Fruit fly (Drosophila melanogaster) whole organism, embryonic: ENCODE results near the gene Pop4.

Experiments used
- Asciz ChIP-seq: fragments of 200-800 bp; sonication (Bioruptor generic); optimal IDR thresholded peaks from 2 replicates; lab custom pipeline; 2017; ENCODE audit warnings: missing biosample characterization, mild to moderate bottlenecking, missing genetic modification characterization, missing genetic modification reagents
- B-H2 ChIP-seq: fragments of 200-800 bp; sonication (Bioruptor generic); optimal IDR thresholded peaks from 2 replicates; lab custom pipeline; 2018; ENCODE audit warnings: missing biosample characterization, mild to moderate bottlenecking, missing genetic modification characterization
- Bgb ChIP-seq: fragments of 200-800 bp; sonication (Bioruptor generic); IDR thresholded peaks from 2 replicates; pipeline ENCODE4 v1.3.6; 2022; ENCODE audit warnings: missing biosample characterization, missing genetic modification characterization; ENCODE audit not compliant: partially characterized antibody
- CG10147 ChIP-seq: fragments of 200-800 bp; sonication (Bioruptor generic); optimal IDR thresholded peaks from 2 replicates; lab custom pipeline; 2019; ENCODE audit warnings: missing biosample characterization, mild to moderate bottlenecking, missing genetic modification characterization, moderate library complexity
- CG1024 ChIP-seq: fragments of 200-800 bp; sonication (Bioruptor generic); IDR thresholded peaks from 2 replicates; pipeline ENCODE4 v1.3.6; 2022; ENCODE audit warnings: missing biosample characterization, missing genetic modification characterization
- CG11247 ChIP-seq: fragments of 200-800 bp; sonication (Bioruptor generic); IDR thresholded peaks from 2 replicates; pipeline ENCODE4 v1.3.6; 2022; ENCODE audit warnings: missing biosample characterization, missing genetic modification characterization
- CG11723 ChIP-seq: fragments of 200-800 bp; sonication (Bioruptor generic); optimal IDR thresholded peaks from 2 replicates; lab custom pipeline; 2017; ENCODE audit warnings: missing biosample characterization, mild to moderate bottlenecking, missing genetic modification characterization
- CG12236 ChIP-seq: fragments of 200-800 bp; sonication (Bioruptor generic); optimal IDR thresholded peaks from 2 replicates; lab custom pipeline; 2016; ENCODE audit warnings: missing biosample characterization, missing genetic modification characterization
- CG13287 ChIP-seq: fragments of 200-800 bp; sonication (Bioruptor generic); IDR thresholded peaks from 2 replicates; pipeline ENCODE4 v1.3.6; 2022; ENCODE audit warnings: missing biosample characterization, missing genetic modification characterization; ENCODE audit not compliant: partially characterized antibody
- CG15011 ChIP-seq: fragments of 200-800 bp; sonication (Bioruptor generic); optimal IDR thresholded peaks from 3 replicates; lab custom pipeline; 2018; ENCODE audit warnings: missing biosample characterization, mild to moderate bottlenecking, missing genetic modification characterization
- CG15269 ChIP-seq: fragments of 200-800 bp; sonication (Bioruptor generic); optimal IDR thresholded peaks from 2 replicates; lab custom pipeline; 2018; ENCODE audit warnings: missing biosample characterization, mild to moderate bottlenecking, missing genetic modification characterization, moderate library complexity
- CG17829 ChIP-seq: fragments of 200-800 bp; optimal IDR thresholded peaks from 2 replicates; lab custom pipeline; 2019; ENCODE audit warnings: missing biosample characterization, mild to moderate bottlenecking, missing genetic modification characterization, moderate library complexity
- CG18619 ChIP-seq: fragments of 200-800 bp; sonication (Bioruptor generic); optimal IDR thresholded peaks from 3 replicates; lab custom pipeline; 2017; ENCODE audit warnings: missing biosample characterization, mild to moderate bottlenecking, missing genetic modification characterization
- CG2116 ChIP-seq: fragments of 200-800 bp; sonication (Bioruptor generic); optimal IDR thresholded peaks from 3 replicates; lab custom pipeline; 2018; ENCODE audit warnings: missing biosample characterization, mild to moderate bottlenecking, missing genetic modification characterization
- CG2202 ChIP-seq: fragments of 200-800 bp; sonication (Bioruptor generic); optimal IDR thresholded peaks from 2 replicates; lab custom pipeline; 2018; ENCODE audit warnings: missing biosample characterization, mild to moderate bottlenecking, missing genetic modification characterization
- CG3847 ChIP-seq: fragments of 200-800 bp; sonication (Bioruptor generic); IDR thresholded peaks from 2 replicates; pipeline ENCODE4 v1.3.6; 2022; ENCODE audit warnings: missing biosample characterization, missing genetic modification characterization
- CG6689 ChIP-seq: fragments of 200-800 bp; sonication (Bioruptor generic); IDR thresholded peaks from 2 replicates; pipeline ENCODE4 v1.3.6; 2022; ENCODE audit warnings: missing biosample characterization, missing genetic modification characterization
- CG6765 ChIP-seq: fragments of 200-800 bp; sonication (Bioruptor generic); optimal IDR thresholded peaks from 3 replicates; lab custom pipeline; 2017; ENCODE audit warnings: missing biosample characterization, mild to moderate bottlenecking, missing genetic modification characterization
- CG6854 ChIP-seq: fragments of 200-800 bp; sonication (Bioruptor generic); optimal IDR thresholded peaks from 3 replicates; lab custom pipeline; 2017; ENCODE audit warnings: missing biosample characterization, mild to moderate bottlenecking, missing genetic modification characterization
- CG7745 ChIP-seq: fragments of 200-800 bp; sonication (Bioruptor generic); optimal IDR thresholded peaks from 2 replicates; lab custom pipeline; 2018; ENCODE audit warnings: missing biosample characterization, mild to moderate bottlenecking, missing genetic modification characterization, moderate library complexity
- CG7839 ChIP-seq: fragments of 200-800 bp; sonication (Bioruptor generic); optimal IDR thresholded peaks from 3 replicates; lab custom pipeline; 2018; ENCODE audit warnings: missing biosample characterization, mild to moderate bottlenecking, missing genetic modification characterization, moderate library complexity
- CG7987 ChIP-seq: fragments of 200-800 bp; sonication (Bioruptor generic); optimal IDR thresholded peaks from 2 replicates; lab custom pipeline; 2018; ENCODE audit warnings: missing biosample characterization, mild to moderate bottlenecking, missing genetic modification characterization, moderate library complexity
- CG8944 ChIP-seq: fragments of 200-800 bp; sonication (Bioruptor generic); optimal IDR thresholded peaks from 3 replicates; lab custom pipeline; 2016; ENCODE audit warnings: missing biosample characterization, missing genetic modification characterization
- CrebB ChIP-seq: fragments of 200-800 bp; sonication (Bioruptor generic); optimal IDR thresholded peaks from 3 replicates; lab custom pipeline; 2018; ENCODE audit warnings: missing biosample characterization, mild to moderate bottlenecking, missing genetic modification characterization
- D19B ChIP-seq: fragments of 200-800 bp; sonication (Bioruptor generic); optimal IDR thresholded peaks from 2 replicates; lab custom pipeline; 2017; ENCODE audit warnings: missing biosample characterization, mild to moderate bottlenecking, missing genetic modification characterization
- H15 ChIP-seq: fragments of 200-800 bp; sonication (Bioruptor generic); IDR thresholded peaks from 3 replicates; pipeline ENCODE4 v1.3.6; 2022; ENCODE audit warnings: missing biosample characterization, missing genetic modification characterization
- Lim3 ChIP-seq: fragments of 200-800 bp; sonication (Bioruptor generic); IDR thresholded peaks from 2 replicates; pipeline ENCODE4 v1.3.6; 2022; ENCODE audit warnings: missing biosample characterization, missing genetic modification characterization
- MESR4 ChIP-seq: fragments of 200-800 bp; sonication (Bioruptor generic); optimal IDR thresholded peaks from 2 replicates; lab custom pipeline; 2018; ENCODE audit warnings: missing biosample characterization, mild to moderate bottlenecking, missing genetic modification characterization, moderate library complexity
- NC2β ChIP-seq: fragments of 200-800 bp; sonication (Bioruptor generic); optimal IDR thresholded peaks from 2 replicates; lab custom pipeline; 2016; ENCODE audit warnings: missing biosample characterization, missing genetic modification characterization
- Rfx ChIP-seq: fragments of 200-800 bp; sonication (Bioruptor generic); IDR thresholded peaks from 2 replicates; pipeline ENCODE4 v1.3.6; 2022; ENCODE audit warnings: missing biosample characterization, missing genetic modification characterization
- Sin3A ChIP-seq: fragments of >200 bp; optimal IDR thresholded peaks from 2 replicates; lab custom pipeline; 2018
- aop ChIP-seq: fragments of 200-800 bp; sonication (Bioruptor generic); IDR thresholded peaks from 2 replicates; pipeline ENCODE4 v1.3.6; 2022; ENCODE audit warnings: missing biosample characterization, missing genetic modification characterization
- bbx ChIP-seq: fragments of 200-800 bp; sonication (Bioruptor generic); IDR thresholded peaks from 2 replicates; pipeline ENCODE4 v1.3.6; 2022; ENCODE audit warnings: missing biosample characterization, missing genetic modification characterization; ENCODE audit not compliant: partially characterized antibody
- btn ChIP-seq: fragments of 200-800 bp; sonication (Bioruptor generic); optimal IDR thresholded peaks from 2 replicates; lab custom pipeline; 2016; ENCODE audit warnings: missing biosample characterization, missing genetic modification characterization
- dati ChIP-seq: fragments of 200-800 bp; sonication (Bioruptor generic); IDR thresholded peaks from 2 replicates; pipeline ENCODE4 v1.3.6; 2022; ENCODE audit warnings: missing biosample characterization, missing genetic modification characterization
- dmrt99B ChIP-seq: fragments of 200-800 bp; sonication (Bioruptor generic); optimal IDR thresholded peaks from 2 replicates; lab custom pipeline; 2018; ENCODE audit warnings: missing biosample characterization, mild to moderate bottlenecking, missing genetic modification characterization, moderate library complexity
- fd102C ChIP-seq: fragments of 200-800 bp; sonication (Bioruptor generic); optimal IDR thresholded peaks from 2 replicates; lab custom pipeline; 2018; ENCODE audit warnings: missing biosample characterization, mild to moderate bottlenecking, missing genetic modification characterization, moderate library complexity
- fd64A ChIP-seq: fragments of 200-800 bp; sonication (Bioruptor generic); optimal IDR thresholded peaks from 3 replicates; lab custom pipeline; 2018; ENCODE audit warnings: missing biosample characterization, mild to moderate bottlenecking, missing genetic modification characterization
- fd96Cb ChIP-seq: fragments of 200-800 bp; sonication (Bioruptor generic); optimal IDR thresholded peaks from 2 replicates; lab custom pipeline; 2018; ENCODE audit warnings: missing biosample characterization, mild to moderate bottlenecking, missing genetic modification characterization, moderate library complexity
- gcm ChIP-seq: fragments of 200-800 bp; sonication (Bioruptor generic); optimal IDR thresholded peaks from 2 replicates; lab custom pipeline; 2019; ENCODE audit warnings: missing biosample characterization, mild to moderate bottlenecking, missing genetic modification characterization, moderate library complexity
- grn ChIP-seq: fragments of 200-800 bp; sonication (Bioruptor generic); optimal IDR thresholded peaks from 3 replicates; lab custom pipeline; 2017; ENCODE audit warnings: missing biosample characterization, missing genetic modification characterization
- jing ChIP-seq: fragments of 200-800 bp; sonication (Bioruptor generic); optimal IDR thresholded peaks from 2 replicates; lab custom pipeline; 2018; ENCODE audit warnings: missing biosample characterization, mild to moderate bottlenecking, missing genetic modification characterization
- kah ChIP-seq: fragments of 200-800 bp; sonication (Bioruptor generic); optimal IDR thresholded peaks from 2 replicates; lab custom pipeline; 2018; ENCODE audit warnings: missing biosample characterization, mild to moderate bottlenecking, missing genetic modification characterization
- pnt ChIP-seq: fragments of 200-800 bp; sonication (Bioruptor generic); optimal IDR thresholded peaks from 3 replicates; lab custom pipeline; 2016; ENCODE audit warnings: missing biosample characterization, missing genetic modification characterization
- pzg ChIP-seq: fragments of 200-800 bp; sonication (Bioruptor generic); optimal IDR thresholded peaks from 3 replicates; lab custom pipeline; 2018; ENCODE audit warnings: missing biosample characterization, mild to moderate bottlenecking, missing genetic modification characterization, moderate library complexity
- seq ChIP-seq: fragments of 200-800 bp; sonication (Bioruptor generic); IDR thresholded peaks from 2 replicates; pipeline ENCODE4 v1.3.6; 2022; ENCODE audit warnings: missing biosample characterization, missing genetic modification characterization
- shn ChIP-seq: fragments of 200-800 bp; sonication (Bioruptor generic); optimal IDR thresholded peaks from 3 replicates; lab custom pipeline; 2016; ENCODE audit warnings: missing biosample characterization, missing genetic modification characterization
- stc ChIP-seq: fragments of 200-800 bp; sonication (Bioruptor generic); IDR thresholded peaks from 2 replicates; pipeline ENCODE4 v1.3.6; 2022; ENCODE audit warnings: missing biosample characterization, missing genetic modification characterization
- unpg ChIP-seq: fragments of 200-800 bp; sonication (Bioruptor generic); optimal IDR thresholded peaks from 3 replicates; lab custom pipeline; 2018; ENCODE audit warnings: missing biosample characterization, mild to moderate bottlenecking, missing genetic modification characterization, moderate library complexity
- vnd ChIP-seq: fragments of 200-800 bp; sonication (Bioruptor generic); IDR thresholded peaks from 3 replicates; pipeline ENCODE4 v1.3.6; 2022; ENCODE audit warnings: missing biosample characterization, missing genetic modification characterization; ENCODE audit not compliant: partially characterized antibody
- wek ChIP-seq: fragments of 200-800 bp; sonication (Bioruptor generic); optimal IDR thresholded peaks from 3 replicates; lab custom pipeline; 2018; ENCODE audit warnings: missing biosample characterization, mild to moderate bottlenecking, missing genetic modification characterization, moderate library complexity

The Pop4 gene

dm6 chr3L:7947880-7948286 lies 30.6 kb downstream of the Pop4 start, which contains the start of gene exex (continued):
- peak; percentile 28 for TF ChIP-seq CG17829 (tag; lab: Kevin White, UChicago)
- no peak for TF ChIP-seq pnt (GFP tag; lab: Kevin White, UChicago)
- TF ChIP-seq Lim3 (GFP tag; lab: Robert Waterston, UW): no peak
- no peak for TF ChIP-seq NC2β (GFP tag; lab: Kevin White, UChicago)
- no peak for TF ChIP-seq CG12236 (GFP tag; lab: Kevin White, UChicago)
- TF ChIP-seq stc: no peak
- TF ChIP-seq CG7839 (tag; lab: Kevin White, UChicago): no peak
- no peak for TF ChIP-seq CG2202 (tag; lab: Kevin White, UChicago)
- no peak for TF ChIP-seq aop (GFP tag; lab: Robert Waterston, UW)
- TF ChIP-seq H15 (GFP tag; lab: Robert Waterston, UW): no peak
- no peak for TF ChIP-seq CG7745 (tag; lab: Kevin White, UChicago)
- TF ChIP-seq grn (GFP tag; lab: Kevin White, UChicago): peak; percentile 58
- no peak for TF ChIP-seq fd96Cb (tag; lab: Kevin White, UChicago)
- no peak for TF ChIP-seq btn (GFP tag; lab: Kevin White, UChicago)
- peak; percentile 20; the same call in 1 of the 2 replicates for TF ChIP-seq CG13287 (GFP tag; lab: Robert Waterston, UW)
- no peak for TF ChIP-seq B-H2 (GFP tag; lab: Kevin White, UChicago)
- TF ChIP-seq jing: no peak
- TF ChIP-seq D19B (GFP tag; lab: Kevin White, UChicago): no peak
- no peak for TF ChIP-seq CG2116
- TF ChIP-seq Sin3A: no peak
- no peak for TF ChIP-seq fd64A (GFP tag; lab: Kevin White, UChicago)
- TF ChIP-seq vnd (GFP tag; lab: Robert Waterston, UW): no peak
- TF ChIP-seq gcm (GFP tag; lab: Kevin White, UChicago): peak; percentile 67
- no peak for TF ChIP-seq pzg (GFP tag; lab: Kevin White, UChicago)
- no peak for TF ChIP-seq Asciz (GFP tag; lab: Kevin White, UChicago)
- TF ChIP-seq CG15269 (tag; lab: Kevin White, UChicago): no peak
- TF ChIP-seq dmrt99B (tag; lab: Kevin White, UChicago): no peak
- no peak for TF ChIP-seq Rfx (GFP tag; lab: Robert Waterston, UW)
- no peak for TF ChIP-seq CG15011 (GFP tag; lab: Kevin White, UChicago)
- no peak for TF ChIP-seq fd102C
- TF ChIP-seq CG18619 (GFP tag; lab: Kevin White, UChicago): no peak
- no peak for TF ChIP-seq CG1024 (GFP tag; lab: Robert Waterston, UW)
- TF ChIP-seq unpg: peak; percentile 1
- TF ChIP-seq CG7987: no peak
- TF ChIP-seq CG6689 (GFP tag; lab: Robert Waterston, UW): no peak
- TF ChIP-seq bbx: peak; percentile 46
- TF ChIP-seq shn (GFP tag; lab: Kevin White, UChicago): no peak
- peak; percentile 48; the same call in 1 of the 2 replicates for TF ChIP-seq Bgb (GFP tag; lab: Robert Waterston, UW)
- no peak for TF ChIP-seq CG3847 (GFP tag; lab: Robert Waterston, UW)
- TF ChIP-seq dati (GFP tag; lab: Robert Waterston, UW): no peak
- peak; percentile 81 for TF ChIP-seq seq (GFP tag; lab: Robert Waterston, UW)
- no peak for TF ChIP-seq wek
- TF ChIP-seq MESR4: no peak
- no peak for TF ChIP-seq CG6765 (GFP tag; lab: Kevin White, UChicago)
- TF ChIP-seq CG6854 (GFP tag; lab: Kevin White, UChicago): no peak
- TF ChIP-seq CG11247 (GFP tag; lab: Robert Waterston, UW): no peak
- TF ChIP-seq CG10147: no peak
- no peak for TF ChIP-seq CG8944 (GFP tag; lab: Kevin White, UChicago)
- no peak for TF ChIP-seq CG11723 (GFP tag; lab: Kevin White, UChicago)
- TF ChIP-seq CrebB (tag; lab: Kevin White, UChicago): no peak
- no peak for TF ChIP-seq kah (GFP tag; lab: Kevin White, UChicago)
